Worm (Caenorhabditis elegans) whole organism, late embryonic: Measurements from ENCODE around the gene tat-4.
A peak's percentile ranks its signal among the peaks of the same experiment; 100 is the strongest.

Experiments
- C08G9.2 ChIP-seq: sonication (generic microtip); optimal IDR thresholded peaks from 2 replicates; lab custom pipeline; 2016; ENCODE audit warnings: mild to moderate bottlenecking, missing genetic modification characterization, moderate library complexity, missing compliant biosample characterization
- C38D4.7 ChIP-seq: fragments of 200-800 bp; sonication (Bioruptor generic); optimal IDR thresholded peaks from 2 replicates; lab custom pipeline; 2018; ENCODE audit warnings: mild to moderate bottlenecking, missing genetic modification characterization, moderate library complexity, missing compliant biosample characterization
- K02D7.2 ChIP-seq: sonication (generic microtip); optimal IDR thresholded peaks from 2 replicates; lab custom pipeline; 2017; ENCODE audit warnings: mild to moderate bottlenecking, missing genetic modification characterization, missing compliant biosample characterization
- T23F11.4 ChIP-seq: fragments of 200-800 bp; sonication (Bioruptor generic); optimal IDR thresholded peaks from 2 replicates; lab custom pipeline; 2018; ENCODE audit warnings: mild to moderate bottlenecking, missing genetic modification characterization, missing compliant biosample characterization
- Y22D7AL.16 ChIP-seq: sonication (generic microtip); optimal IDR thresholded peaks from 2 replicates; lab custom pipeline; 2016; ENCODE audit warnings: missing genetic modification characterization, missing compliant biosample characterization
- ceh-18 ChIP-seq: sonication (generic microtip); optimal IDR thresholded peaks from 2 replicates; lab custom pipeline; 2016; ENCODE audit warnings: missing genetic modification characterization, missing compliant biosample characterization
- ceh-19 ChIP-seq: fragments of 200-800 bp; sonication (Bioruptor generic); optimal IDR thresholded peaks from 2 replicates; lab custom pipeline; 2018; ENCODE audit warnings: mild to moderate bottlenecking, missing genetic modification characterization, missing compliant biosample characterization
- ceh-24 ChIP-seq: sonication (generic microtip); optimal IDR thresholded peaks from 2 replicates; lab custom pipeline; 2016; ENCODE audit warnings: mild to moderate bottlenecking, missing genetic modification characterization, missing compliant biosample characterization
- ceh-30 ChIP-seq: fragments of 150-350 bp; optimal IDR thresholded peaks from 2 replicates; lab custom pipeline; 2014; ENCODE audit warnings: missing biosample characterization, missing genetic modification characterization
- ceh-34 ChIP-seq: sonication (generic microtip); optimal IDR thresholded peaks from 2 replicates; lab custom pipeline; 2016; ENCODE audit warnings: mild to moderate bottlenecking, missing genetic modification characterization, missing compliant biosample characterization
- ceh-6 ChIP-seq: fragments of 200-800 bp; sonication (Bioruptor generic); optimal IDR thresholded peaks from 2 replicates; lab custom pipeline; 2018; ENCODE audit warnings: mild to moderate bottlenecking, missing genetic modification characterization, missing compliant biosample characterization
- ceh-9 ChIP-seq: sonication (generic microtip); optimal IDR thresholded peaks from 2 replicates; lab custom pipeline; 2016; ENCODE audit warnings: mild to moderate bottlenecking, missing genetic modification characterization, inconsistent platforms, missing compliant biosample characterization
- che-1 ChIP-seq: sonication (generic microtip); optimal IDR thresholded peaks from 2 replicates; lab custom pipeline; 2016; ENCODE audit warnings: mild to moderate bottlenecking, missing genetic modification characterization, missing compliant biosample characterization
- elt-2 ChIP-seq: sonication (generic microtip); optimal IDR thresholded peaks from 2 replicates; lab custom pipeline; 2016; ENCODE audit warnings: missing genetic modification reagents, missing genetic modification characterization, missing compliant biosample characterization
- ets-4 ChIP-seq: sonication (generic microtip); optimal IDR thresholded peaks from 2 replicates; lab custom pipeline; 2016; ENCODE audit warnings: missing genetic modification characterization, missing compliant biosample characterization
- eyg-1 ChIP-seq: sonication (generic microtip); optimal IDR thresholded peaks from 2 replicates; lab custom pipeline; 2016; ENCODE audit warnings: missing genotype, missing genetic modification characterization, missing compliant biosample characterization
- fax-1 ChIP-seq: sonication (generic microtip); optimal IDR thresholded peaks from 2 replicates; lab custom pipeline; 2016; ENCODE audit warnings: missing genotype, missing genetic modification characterization, missing compliant biosample characterization
- fkh-10 ChIP-seq: fragments of 150-350 bp; optimal IDR thresholded peaks from 2 replicates; lab custom pipeline; 2014; ENCODE audit warnings: missing biosample characterization, missing genetic modification reagents, missing genetic modification characterization
- fkh-6 ChIP-seq: sonication (generic microtip); optimal IDR thresholded peaks from 2 replicates; lab custom pipeline; 2016; ENCODE audit warnings: missing genetic modification characterization, missing compliant biosample characterization
- gmeb-2 ChIP-seq: sonication (generic microtip); optimal IDR thresholded peaks from 2 replicates; lab custom pipeline; 2016; ENCODE audit warnings: missing genetic modification characterization, inconsistent platforms, missing compliant biosample characterization
- hlh-13 ChIP-seq: fragments of 200-800 bp; sonication (Bioruptor generic); optimal IDR thresholded peaks from 2 replicates; lab custom pipeline; 2018; ENCODE audit warnings: mild to moderate bottlenecking, missing genetic modification characterization, missing compliant biosample characterization
- hlh-15 ChIP-seq: sonication (generic microtip); optimal IDR thresholded peaks from 2 replicates; lab custom pipeline; 2016; ENCODE audit warnings: missing genetic modification characterization, missing compliant biosample characterization
- hlh-30 ChIP-seq: sonication (generic microtip); optimal IDR thresholded peaks from 2 replicates; lab custom pipeline; 2017; ENCODE audit warnings: antibody characterized with exemption, missing genetic modification characterization, missing compliant biosample characterization; ENCODE audit not compliant: insufficient read depth
- lim-6 ChIP-seq: sonication (generic microtip); optimal IDR thresholded peaks from 2 replicates; lab custom pipeline; 2016; ENCODE audit warnings: missing genetic modification characterization, missing compliant biosample characterization
- lin-11 ChIP-seq: fragments of 200-800 bp; sonication (Bioruptor generic); optimal IDR thresholded peaks from 2 replicates; lab custom pipeline; 2018; ENCODE audit warnings: mild to moderate bottlenecking, missing genetic modification characterization, missing compliant biosample characterization
- mec-3 ChIP-seq: sonication (generic microtip); optimal IDR thresholded peaks from 2 replicates; lab custom pipeline; 2016; ENCODE audit warnings: borderline replicate concordance, missing genetic modification characterization, missing compliant biosample characterization
- nhr-11 ChIP-seq: fragments of 150-350 bp; optimal IDR thresholded peaks from 2 replicates; lab custom pipeline; 2014; ENCODE audit warnings: missing biosample characterization, missing genetic modification characterization
- nhr-232 ChIP-seq: sonication (generic microtip); optimal IDR thresholded peaks from 2 replicates; lab custom pipeline; 2016; ENCODE audit warnings: missing genetic modification characterization, missing compliant biosample characterization
- pag-3 ChIP-seq: sonication (generic microtip); optimal IDR thresholded peaks from 2 replicates; lab custom pipeline; 2016; ENCODE audit warnings: missing compliant biosample characterization, missing genetic modification characterization, borderline replicate concordance
- pat-9 ChIP-seq: fragments of 200-800 bp; sonication (Bioruptor generic); optimal IDR thresholded peaks from 2 replicates; lab custom pipeline; 2018; ENCODE audit warnings: mild to moderate bottlenecking, missing genetic modification characterization, moderate library complexity, missing compliant biosample characterization
- ref-2 ChIP-seq: sonication (generic microtip); optimal IDR thresholded peaks from 2 replicates; lab custom pipeline; 2016; ENCODE audit warnings: missing genetic modification characterization, missing compliant biosample characterization
- sox-2 ChIP-seq: fragments of 200-800 bp; sonication (Bioruptor generic); IDR thresholded peaks from 2 replicates; pipeline ENCODE4 v1.3.6; 2022; ENCODE audit warnings: missing genetic modification reagents, missing genetic modification characterization, missing compliant biosample characterization
- unc-3 ChIP-seq, 2 experiments: fragments of 200-800 bp in 1 of 2; sonication (Bioruptor generic) in 1 of 2; sonication (generic microtip) in 1 of 2; conservative IDR thresholded peaks in 1 of 2; optimal IDR thresholded peaks in 1 of 2; 2 replicates each; pipeline versions ENCODE4 v1.3.6 to Lab custom; 2016 to 2022; ENCODE audit warnings: missing compliant biosample characterization in 2 of 2, missing genetic modification characterization in 2 of 2, missing genetic modification reagents in 1 of 2
- unc-55 ChIP-seq: sonication (generic microtip); optimal IDR thresholded peaks from 2 replicates; lab custom pipeline; 2017; ENCODE audit warnings: missing biosample characterization, missing genetic modification reagents, missing genetic modification characterization
- unc-86 ChIP-seq: sonication (generic microtip); optimal IDR thresholded peaks from 2 replicates; lab custom pipeline; 2016; ENCODE audit warnings: missing genetic modification characterization, missing compliant biosample characterization
- zip-5 ChIP-seq: sonication (generic microtip); optimal IDR thresholded peaks from 2 replicates; lab custom pipeline; 2016; ENCODE audit warnings: missing genetic modification characterization, missing compliant biosample characterization

tat-4 gene

ce11 chrII:6244171-6244570 lies at the start of gene tat-4:
tat-4 (minus strand) TSS chrII:6244287.
- TF ChIP-seq hlh-13 (GFP tag; lab: Kevin White, UChicago), result no peak
- no peak for TF ChIP-seq gmeb-2 (tag; lab: Kevin White, UChicago)

DNA sequence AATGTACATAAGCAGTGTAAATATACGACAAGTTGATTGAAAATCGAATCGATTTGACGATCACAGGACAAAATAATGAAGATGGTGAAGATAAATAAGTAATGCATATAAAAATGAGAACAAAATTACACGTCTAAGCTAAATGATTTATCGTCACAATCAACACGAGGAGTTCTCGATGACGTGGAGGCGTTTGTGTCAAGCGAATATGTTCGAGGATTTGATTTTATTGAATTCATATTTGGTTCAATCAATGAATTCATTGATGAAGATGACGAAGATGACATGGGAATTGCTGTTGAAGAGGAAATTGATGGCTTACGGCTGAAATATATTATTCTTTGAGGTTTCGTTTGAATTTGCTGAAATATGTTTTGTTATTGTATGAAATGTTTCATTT lies 48.4 kb upstream of the tat-4 start, which contains the start of gene nyn-3:
Gene nyn-3, minus strand, starts transcription at position 101 of the 400 bp plus-strand sequence.
- no peak for TF ChIP-seq ceh-19
- TF ChIP-seq unc-55 (GFP tag; lab: Kevin White, UChicago), result no peak
- no peak for TF ChIP-seq fax-1
- TF ChIP-seq unc-86 (tag; lab: Kevin White, UChicago), result no peak
- TF ChIP-seq ets-4 (tag; lab: Kevin White, UChicago), result no peak
- TF ChIP-seq K02D7.2, result no peak
- no peak for TF ChIP-seq lin-11 (tag; lab: Kevin White, UChicago)
- no peak for TF ChIP-seq fkh-10 (GFP tag; lab: Kevin White, UChicago)
- no peak for TF ChIP-seq pag-3
- TF ChIP-seq hlh-30, result no peak
- TF ChIP-seq C08G9.2 (tag; lab: Kevin White, UChicago), result no peak
- TF ChIP-seq ref-2, result no peak
- TF ChIP-seq ceh-9 (tag; lab: Kevin White, UChicago), result no peak
- no peak for TF ChIP-seq ceh-18 (tag; lab: Kevin White, UChicago)
- TF ChIP-seq hlh-13 (GFP tag; lab: Kevin White, UChicago), result no peak
- no peak for TF ChIP-seq C38D4.7 (GFP tag; lab: Kevin White, UChicago)
- no peak for TF ChIP-seq eyg-1 (tag; lab: Kevin White, UChicago)

DNA sequence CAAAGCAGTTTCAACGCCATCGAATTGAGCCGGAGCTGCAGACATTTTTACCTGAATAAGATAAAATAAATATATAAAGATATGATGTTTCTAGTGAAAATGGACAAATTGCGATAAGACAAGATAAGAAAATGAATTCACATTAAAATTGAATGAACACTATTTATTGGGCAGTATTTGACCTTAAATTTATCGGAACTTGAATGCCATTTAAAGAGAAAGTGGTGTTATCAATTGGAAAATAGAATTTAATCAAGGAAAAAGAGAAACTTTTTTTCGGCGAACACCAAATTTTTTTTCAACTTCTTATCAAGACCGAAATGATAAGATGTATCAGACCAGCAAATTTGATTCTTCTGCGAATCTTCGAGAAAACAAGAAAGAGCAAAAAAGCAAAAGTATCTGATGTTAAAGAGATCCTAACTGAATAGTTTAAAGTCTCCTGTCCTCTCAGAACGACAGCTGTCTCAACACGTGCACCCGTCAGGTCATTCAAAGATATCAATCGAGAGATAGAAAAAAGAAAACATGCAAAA lies 46.0 kb upstream of the tat-4 start, which contains the start of gene upb-1:
Gene upb-1, minus strand, starts transcription at position 51 of the 536 bp plus-strand sequence.
- TF ChIP-seq unc-55 (GFP tag; lab: Kevin White, UChicago), result peak; percentile 70
- TF ChIP-seq ceh-34 (tag; lab: Kevin White, UChicago), result no peak
- no peak for TF ChIP-seq pat-9 (tag; lab: Kevin White, UChicago)
- TF ChIP-seq ceh-9 (tag; lab: Kevin White, UChicago), result no peak
- TF ChIP-seq elt-2 (tag; lab: Kevin White, UChicago), result peak; percentile 82
- TF ChIP-seq nhr-11, result no peak

DNA sequence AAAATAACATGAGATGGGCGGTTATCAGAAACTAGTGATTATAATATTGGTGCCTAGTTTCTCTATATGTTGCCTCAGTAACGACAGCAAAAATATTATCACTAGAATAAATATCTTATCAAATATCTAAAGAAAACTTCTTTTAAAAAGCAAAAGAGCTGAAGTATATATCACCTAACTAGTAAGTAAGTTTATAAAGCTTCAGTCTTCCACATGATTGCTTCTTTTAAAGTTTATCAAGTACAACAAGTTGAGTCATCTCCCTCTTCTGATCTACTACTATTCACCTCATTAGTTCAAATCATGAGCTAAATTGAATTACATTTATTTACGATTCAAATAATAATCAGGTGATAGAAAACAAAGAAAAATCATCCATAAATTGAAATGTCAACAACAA lies 44.0 kb upstream of the tat-4 start:
- TF ChIP-seq fax-1 (no peak), hlh-15 (no peak), ets-4 (tag; lab: Kevin White, UChicago) (no peak), ceh-30 (no peak), T23F11.4 (GFP tag; lab: Kevin White, UChicago) (no peak), ceh-6 (GFP tag; lab: Kevin White, UChicago) (no peak), ceh-24 (tag; lab: Kevin White, UChicago) (no peak), elt-2 (tag; lab: Kevin White, UChicago) (no peak), nhr-232 (tag; lab: Kevin White, UChicago) (no peak), unc-3 (GFP tag; conservative IDR thresholded peaks at IDR 0.05; lab: Robert Waterston, UW) (no peak), unc-3 (tag; optimal IDR thresholded peaks at IDR 0.05; lab: Kevin White, UChicago) (no peak), ceh-9 (tag; lab: Kevin White, UChicago) (no peak), pag-3 (no peak), fkh-10 (GFP tag; lab: Kevin White, UChicago) (no peak)

DNA sequence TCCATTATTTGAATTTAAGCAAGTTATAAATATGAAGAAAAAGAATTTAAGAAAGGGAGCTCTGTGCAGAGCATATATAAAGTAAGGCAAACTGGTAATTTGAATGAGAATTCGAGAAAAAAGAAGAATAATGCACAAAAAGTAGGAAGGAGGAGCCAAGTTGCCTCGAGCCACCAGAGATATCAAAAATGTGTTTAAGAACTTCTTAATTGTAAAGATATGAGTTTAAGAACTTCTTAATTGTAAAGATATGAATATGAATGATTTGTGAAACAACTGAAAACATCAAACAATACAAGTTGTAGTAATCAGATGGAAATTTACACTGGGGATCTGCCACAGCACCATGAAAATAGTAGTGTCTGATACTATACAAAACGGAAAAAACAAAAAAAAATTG lies 42.8 kb upstream of the tat-4 start, which contains the start of gene F13H8.6:
Gene F13H8.6, minus strand, starts transcription at position 101 of the 400 bp plus-strand sequence.
- TF ChIP-seq nhr-232 (tag; lab: Kevin White, UChicago), result no peak
- no peak for TF ChIP-seq fax-1
- TF ChIP-seq ceh-18 (tag; lab: Kevin White, UChicago), result no peak
- no peak for TF ChIP-seq ceh-9 (tag; lab: Kevin White, UChicago)
- no peak for TF ChIP-seq zip-5 (tag; lab: Kevin White, UChicago)
- TF ChIP-seq ets-4 (tag; lab: Kevin White, UChicago), result no peak
- TF ChIP-seq hlh-15, result no peak
- no peak for TF ChIP-seq K02D7.2
- no peak for TF ChIP-seq Y22D7AL.16 (tag; lab: Kevin White, UChicago)
- no peak for TF ChIP-seq hlh-13 (GFP tag; lab: Kevin White, UChicago)
- no peak for TF ChIP-seq sox-2 (GFP tag; lab: Robert Waterston, UW)
- TF ChIP-seq lim-6 (tag; lab: Kevin White, UChicago), result no peak
- no peak for TF ChIP-seq mec-3 (tag; lab: Kevin White, UChicago)
- TF ChIP-seq che-1 (tag; lab: Kevin White, UChicago), result no peak
- no peak for TF ChIP-seq T23F11.4 (GFP tag; lab: Kevin White, UChicago)
- no peak for TF ChIP-seq fkh-6 (tag; lab: Kevin White, UChicago)
- no peak for TF ChIP-seq eyg-1 (tag; lab: Kevin White, UChicago)
